Worm (Caenorhabditis elegans) whole organism, L3 larva: ENCODE results near the gene hlh-4.
A peak's percentile ranks its signal among the peaks of the same experiment; 100 is the strongest.

ENCODE experiments used
- R02D3.7 ChIP-seq: fragments of 150-350 bp; optimal IDR thresholded peaks from 2 replicates; lab custom pipeline; 2014; ENCODE audit warnings: missing biosample characterization, missing genetic modification characterization
- ZK546.5 ChIP-seq: sonication (generic microtip); optimal IDR thresholded peaks from 2 replicates; lab custom pipeline; 2017; ENCODE audit warnings: missing biosample characterization, missing genetic modification characterization
- aly-2 ChIP-seq: fragments of 150-350 bp; optimal IDR thresholded peaks from 2 replicates; lab custom pipeline; 2014; ENCODE audit warnings: missing biosample characterization, missing genetic modification characterization
- ama-1 ChIP-seq: fragments of 150-350 bp; optimal IDR thresholded peaks from 2 replicates; lab custom pipeline; 2018
- ceh-16 ChIP-seq: sonication (generic microtip); optimal IDR thresholded peaks from 2 replicates; lab custom pipeline; 2017; ENCODE audit warnings: missing biosample characterization, missing genetic modification characterization
- ceh-28 ChIP-seq: fragments of 150-350 bp; optimal IDR thresholded peaks from 2 replicates; lab custom pipeline; 2014; ENCODE audit warnings: missing biosample characterization, missing genetic modification reagents, missing genetic modification characterization
- ceh-82 ChIP-seq: fragments of 150-350 bp; optimal IDR thresholded peaks from 2 replicates; lab custom pipeline; 2014; ENCODE audit warnings: missing biosample characterization, missing genetic modification characterization
- ceh-9 ChIP-seq: sonication (generic microtip); optimal IDR thresholded peaks from 2 replicates; lab custom pipeline; 2018; ENCODE audit warnings: missing biosample characterization, missing genetic modification characterization
- daf-12 ChIP-seq: fragments of 150-350 bp; optimal IDR thresholded peaks from 2 replicates; lab custom pipeline; 2014; ENCODE audit warnings: missing biosample characterization, missing genetic modification reagents, missing genetic modification characterization
- egl-27 ChIP-seq: sonication (generic microtip); optimal IDR thresholded peaks from 4 replicates; lab custom pipeline; 2017; ENCODE audit warnings: missing biosample characterization, missing genetic modification reagents, missing genetic modification characterization
- egl-5 ChIP-seq: fragments of 150-350 bp; optimal IDR thresholded peaks from 2 replicates; lab custom pipeline; 2017; ENCODE audit warnings: missing biosample characterization, missing genetic modification reagents, missing genetic modification characterization, inconsistent platforms
- elt-1 ChIP-seq: fragments of 150-350 bp; optimal IDR thresholded peaks from 2 replicates; lab custom pipeline; 2014; ENCODE audit warnings: missing biosample characterization, missing genetic modification characterization
- elt-2 ChIP-seq: sonication (generic microtip); optimal IDR thresholded peaks from 2 replicates; lab custom pipeline; 2016; ENCODE audit warnings: missing genetic modification reagents, mild to moderate bottlenecking, missing genetic modification characterization, missing compliant biosample characterization
- elt-3 ChIP-seq, 3 experiments: fragments of 150-350 bp in 1 of 3; sonication (generic microtip) in 2 of 3; optimal IDR thresholded peaks; 2 replicates in 2 of 3; 4 replicates in 1 of 3; lab custom pipeline; 2014 to 2017; ENCODE audit warnings: missing biosample characterization in 3 of 3, missing genetic modification characterization in 3 of 3
- eor-1 ChIP-seq, 2 experiments: fragments of 150-350 bp; optimal IDR thresholded peaks; 2 replicates each; lab custom pipeline; 2014 to 2018; ENCODE audit warnings: missing biosample characterization in 2 of 2, missing genetic modification characterization in 2 of 2
- fkh-10 ChIP-seq: sonication (generic microtip); optimal IDR thresholded peaks from 2 replicates; lab custom pipeline; 2017; ENCODE audit warnings: missing biosample characterization, missing genetic modification reagents, missing genetic modification characterization
- fkh-2 ChIP-seq: fragments of 150-350 bp; optimal IDR thresholded peaks from 2 replicates; lab custom pipeline; 2014; ENCODE audit warnings: missing biosample characterization, missing genetic modification reagents, missing genetic modification characterization
- fos-1 ChIP-seq: fragments of 150-350 bp; optimal IDR thresholded peaks from 2 replicates; lab custom pipeline; 2014; ENCODE audit warnings: missing biosample characterization, missing genetic modification characterization
- hmg-11 ChIP-seq: sonication (generic microtip); optimal IDR thresholded peaks from 2 replicates; lab custom pipeline; 2016; ENCODE audit warnings: missing genetic modification characterization, missing compliant biosample characterization
- jun-1 ChIP-seq: fragments of 150-350 bp; optimal IDR thresholded peaks from 2 replicates; lab custom pipeline; 2014; ENCODE audit warnings: missing biosample characterization, missing genetic modification reagents, missing genetic modification characterization
- lin-15B ChIP-seq: fragments of 150-350 bp; optimal IDR thresholded peaks from 2 replicates; lab custom pipeline; 2014; ENCODE audit warnings: missing biosample characterization, missing genetic modification characterization
- lin-39 ChIP-seq: fragments of 150-350 bp; optimal IDR thresholded peaks from 2 replicates; lab custom pipeline; 2018; ENCODE audit warnings: missing biosample characterization, missing genetic modification reagents, missing genetic modification characterization
- lsy-12 ChIP-seq: sonication (generic microtip); optimal IDR thresholded peaks from 2 replicates; lab custom pipeline; 2016; ENCODE audit warnings: mild to moderate bottlenecking, missing genetic modification characterization, missing compliant biosample characterization
- mdl-1 ChIP-seq: fragments of 150-350 bp; optimal IDR thresholded peaks from 2 replicates; lab custom pipeline; 2014; ENCODE audit warnings: missing biosample characterization, missing genetic modification characterization
- mml-1 ChIP-seq: fragments of 150-350 bp; sonication (generic microtip); optimal IDR thresholded peaks from 3 replicates; lab custom pipeline; 2014; ENCODE audit warnings: missing biosample characterization, missing genetic modification characterization
- nfya-1 ChIP-seq: sonication (generic microtip); optimal IDR thresholded peaks from 2 replicates; lab custom pipeline; 2017; ENCODE audit warnings: missing genetic modification characterization, mild to moderate bottlenecking, missing compliant biosample characterization, antibody characterized with exemption, moderate library complexity; ENCODE audit not compliant: insufficient read depth
- nhr-11 ChIP-seq: fragments of 150-350 bp; optimal IDR thresholded peaks from 2 replicates; lab custom pipeline; 2014; ENCODE audit warnings: missing biosample characterization, missing genetic modification characterization
- nhr-12 ChIP-seq: fragments of 150-350 bp; optimal IDR thresholded peaks from 2 replicates; lab custom pipeline; 2014; ENCODE audit warnings: missing biosample characterization, missing genetic modification characterization
- nhr-23 ChIP-seq: fragments of 150-350 bp; optimal IDR thresholded peaks from 2 replicates; lab custom pipeline; 2014; ENCODE audit warnings: missing biosample characterization, missing genetic modification reagents, missing genetic modification characterization
- nhr-237 ChIP-seq: fragments of 150-350 bp; optimal IDR thresholded peaks from 2 replicates; lab custom pipeline; 2014; ENCODE audit warnings: missing biosample characterization, missing genetic modification characterization
- nhr-25 ChIP-seq: sonication (generic microtip); optimal IDR thresholded peaks from 2 replicates; lab custom pipeline; 2017; ENCODE audit warnings: missing biosample characterization, missing genetic modification characterization
- nhr-28 ChIP-seq: fragments of 150-350 bp; optimal IDR thresholded peaks from 2 replicates; lab custom pipeline; 2014; ENCODE audit warnings: missing biosample characterization, missing genetic modification characterization
- nhr-43 ChIP-seq: sonication (generic microtip); optimal IDR thresholded peaks from 2 replicates; lab custom pipeline; 2016; ENCODE audit warnings: mild to moderate bottlenecking, missing genetic modification characterization, missing compliant biosample characterization; ENCODE audit not compliant: poor library complexity, severe bottlenecking
- nhr-67 ChIP-seq: fragments of 150-350 bp; optimal IDR thresholded peaks from 2 replicates; lab custom pipeline; 2014; ENCODE audit warnings: missing biosample characterization, missing genetic modification characterization
- nhr-76 ChIP-seq: fragments of 150-350 bp; sonication (generic microtip); optimal IDR thresholded peaks from 5 replicates; lab custom pipeline; 2014; ENCODE audit warnings: missing biosample characterization, missing genetic modification characterization
- nhr-77 ChIP-seq: fragments of 150-350 bp; optimal IDR thresholded peaks from 2 replicates; lab custom pipeline; 2014; ENCODE audit warnings: missing biosample characterization, missing genetic modification characterization
- pha-4 ChIP-seq: fragments of 150-350 bp; optimal IDR thresholded peaks from 2 replicates; lab custom pipeline; 2014; ENCODE audit warnings: missing biosample characterization, missing genetic modification reagents, missing genetic modification characterization
- pqm-1 ChIP-seq: fragments of 150-350 bp; optimal IDR thresholded peaks from 2 replicates; lab custom pipeline; 2017; ENCODE audit warnings: missing biosample characterization, missing genetic modification characterization, inconsistent platforms
- sea-2 ChIP-seq: fragments of 150-350 bp; sonication (generic microtip); optimal IDR thresholded peaks from 4 replicates; lab custom pipeline; 2014; ENCODE audit warnings: missing biosample characterization, missing genetic modification reagents, missing genetic modification characterization
- skn-1 ChIP-seq: fragments of 150-350 bp; optimal IDR thresholded peaks from 2 replicates; lab custom pipeline; 2014; ENCODE audit warnings: missing biosample characterization, missing genetic modification characterization
- snpc-4 ChIP-seq: fragments of 150-350 bp; optimal IDR thresholded peaks from 2 replicates; lab custom pipeline; 2014; ENCODE audit warnings: missing biosample characterization, missing genetic modification characterization
- tbx-2 ChIP-seq: sonication (generic microtip); optimal IDR thresholded peaks from 2 replicates; lab custom pipeline; 2016; ENCODE audit warnings: mild to moderate bottlenecking, missing genetic modification characterization, missing compliant biosample characterization
- unc-39 ChIP-seq: sonication (generic microtip); optimal IDR thresholded peaks from 4 replicates; lab custom pipeline; 2017; ENCODE audit warnings: missing biosample characterization, missing genetic modification characterization
- unc-62 ChIP-seq: fragments of 150-350 bp; sonication (generic microtip); optimal IDR thresholded peaks from 4 replicates; lab custom pipeline; 2014; ENCODE audit warnings: missing biosample characterization, missing genetic modification reagents, missing genetic modification characterization
- zag-1 ChIP-seq: fragments of 150-350 bp; optimal IDR thresholded peaks from 2 replicates; lab custom pipeline; 2014; ENCODE audit warnings: missing biosample characterization, missing genetic modification characterization
- ztf-11 ChIP-seq: fragments of 150-350 bp; optimal IDR thresholded peaks from 2 replicates; lab custom pipeline; 2014; ENCODE audit warnings: missing biosample characterization, missing genetic modification characterization
- ztf-4 ChIP-seq: fragments of 150-350 bp; optimal IDR thresholded peaks from 2 replicates; lab custom pipeline; 2014; ENCODE audit warnings: missing biosample characterization, missing genetic modification characterization

The hlh-4 gene

ce11 chrIII:9703747-9704605, 34.9 kb downstream of the hlh-4 start:
- peak; percentile 33 for TF ChIP-seq mdl-1 (tag; lab: Kevin White, UChicago)
- peak; percentile 20 for TF ChIP-seq zag-1 (tag; lab: Kevin White, UChicago)
- peak; percentile 37 for TF ChIP-seq ceh-82 (tag; lab: Kevin White, UChicago)
- no peak for TF ChIP-seq fos-1
- no peak for TF ChIP-seq lin-15B (tag; lab: Kevin White, UChicago)
- TF ChIP-seq nhr-76 (tag; lab: Kevin White, UChicago) = no peak
- TF ChIP-seq elt-1 = no peak
- TF ChIP-seq skn-1 (tag; lab: Kevin White, UChicago) = no peak
- TF ChIP-seq ztf-4 (tag; lab: Kevin White, UChicago) = no peak
- no peak for TF ChIP-seq elt-3 (tag; optimal IDR thresholded peaks at IDR 0.05; lab: Kevin White, UChicago)
- TF ChIP-seq R02D3.7 = no peak
- peak; percentile 40 for TF ChIP-seq tbx-2 (tag; lab: Kevin White, UChicago)
- TF ChIP-seq ceh-16 (tag; lab: Kevin White, UChicago) = no peak
- no peak for TF ChIP-seq pqm-1
- TF ChIP-seq ama-1 (lab: Kevin White, UChicago) = peak; percentile 3
- no peak for TF ChIP-seq unc-62 (GFP tag; lab: Kevin White, UChicago)
- no peak for TF ChIP-seq ceh-28 (tag; lab: Kevin White, UChicago)
- no peak for TF ChIP-seq ztf-11
- no peak for TF ChIP-seq sea-2 (GFP tag; lab: Kevin White, UChicago)
- no peak for TF ChIP-seq nhr-67 (tag; lab: Kevin White, UChicago)
- no peak for TF ChIP-seq fkh-2 (tag; lab: Kevin White, UChicago)
- TF ChIP-seq elt-2 (tag; lab: Kevin White, UChicago) = peak; percentile 12
- TF ChIP-seq lin-39 = peak; percentile 75
- TF ChIP-seq hmg-11 (tag; lab: Kevin White, UChicago) = peak; percentile 49
- no peak for TF ChIP-seq aly-2 (tag; lab: Kevin White, UChicago)
- TF ChIP-seq egl-27 (tag; lab: Kevin White, UChicago) = no peak
- TF ChIP-seq nhr-12 (tag; lab: Kevin White, UChicago) = no peak
- peak; percentile 23 for TF ChIP-seq nfya-1 (tag; lab: Kevin White, UChicago)
- peak; percentile 45 for TF ChIP-seq nhr-23
- no peak for TF ChIP-seq nhr-77 (tag; lab: Kevin White, UChicago)
- no peak for TF ChIP-seq nhr-25 (tag; lab: Kevin White, UChicago)
- TF ChIP-seq pha-4 (tag; lab: Kevin White, UChicago) = peak; percentile 40
- TF ChIP-seq nhr-11 = no peak
- no peak for TF ChIP-seq mml-1 (tag; lab: Kevin White, UChicago)
- no peak for TF ChIP-seq unc-39 (tag; lab: Kevin White, UChicago)
- peak; percentile 3 for TF ChIP-seq snpc-4 (tag; lab: Kevin White, UChicago)
- no peak for TF ChIP-seq ceh-9
- no peak for TF ChIP-seq daf-12
- no peak for TF ChIP-seq fkh-10 (GFP tag; lab: Kevin White, UChicago)
- TF ChIP-seq lsy-12 = no peak
- TF ChIP-seq ZK546.5 (tag; lab: Kevin White, UChicago) = no peak
- TF ChIP-seq nhr-237 (tag; lab: Kevin White, UChicago) = no peak
- TF ChIP-seq nhr-43 = no peak
- TF ChIP-seq eor-1 (tag; optimal IDR thresholded peaks at IDR 0.05; lab: Kevin White, UChicago) = no peak
- no peak for TF ChIP-seq nhr-28
- TF ChIP-seq egl-5 (tag; lab: Kevin White, UChicago) = no peak
- peak; percentile 2 for TF ChIP-seq jun-1 (tag; lab: Kevin White, UChicago)
